Worm (Caenorhabditis elegans) whole organism, L4 larva: Measurements from ENCODE around the gene F53F1.3.

Experiments used
- F44E2.7 ChIP-seq: fragments of 200-800 bp; sonication (Bioruptor generic); IDR thresholded peaks from 2 replicates; pipeline ENCODE4 v2.1.2; 2022; ENCODE audit warnings: missing genetic modification characterization, missing compliant biosample characterization
- T20F7.1 ChIP-seq: fragments of 200-800 bp; sonication (Bioruptor generic); optimal IDR thresholded peaks from 2 replicates; lab custom pipeline; 2018; ENCODE audit warnings: mild to moderate bottlenecking, missing genetic modification characterization, missing compliant biosample characterization
- Y5F2A.4 ChIP-seq: fragments of 200-800 bp; sonication (Bioruptor generic); optimal IDR thresholded peaks from 2 replicates; lab custom pipeline; 2018; ENCODE audit warnings: mild to moderate bottlenecking, missing genetic modification characterization, missing compliant biosample characterization
- aha-1 ChIP-seq: fragments of 150-350 bp; peaks from one replicate; lab custom pipeline; 2014; ENCODE audit warnings: missing biosample characterization, missing genetic modification characterization
- ama-1 ChIP-seq: fragments of 150-350 bp; optimal IDR thresholded peaks from 2 replicates; lab custom pipeline; 2014; ENCODE audit warnings: inconsistent platforms, mixed read lengths
- ceh-82 ChIP-seq: sonication (generic microtip); optimal IDR thresholded peaks from 2 replicates; lab custom pipeline; 2017; ENCODE audit warnings: missing biosample characterization, missing genetic modification characterization
- daf-16 ChIP-seq, 3 experiments: sonication (generic microtip); optimal IDR thresholded peaks; 2 replicates each; lab custom pipeline; 2016 to 2017; ENCODE audit warnings: missing genetic modification characterization in 3 of 3, missing genetic modification reagents in 3 of 3, mild to moderate bottlenecking in 2 of 3, missing compliant biosample characterization in 2 of 3, missing biosample characterization in 1 of 3, moderate library complexity in 1 of 3
- daf-8 ChIP-seq: fragments of 200-800 bp; sonication (Bioruptor generic); IDR thresholded peaks from 2 replicates; pipeline ENCODE4 v1.3.6; 2022; ENCODE audit warnings: missing genetic modification characterization, missing compliant biosample characterization
- dmd-6 ChIP-seq: fragments of 200-800 bp; sonication (Bioruptor generic); IDR thresholded peaks from 2 replicates; pipeline ENCODE4 v1.3.6; 2022; ENCODE audit warnings: missing genetic modification reagents, missing genetic modification characterization, missing compliant biosample characterization
- dmd-8 ChIP-seq: fragments of 200-800 bp; sonication (Bioruptor generic); IDR thresholded peaks from 2 replicates; pipeline ENCODE4 v1.3.6; 2022; ENCODE audit warnings: missing genetic modification characterization, missing compliant biosample characterization
- dmd-9 ChIP-seq: fragments of 200-800 bp; sonication (Bioruptor generic); IDR thresholded peaks from 2 replicates; pipeline ENCODE4 v1.3.6; 2022; ENCODE audit warnings: missing genetic modification reagents, missing genetic modification characterization, missing compliant biosample characterization
- dve-1 ChIP-seq: sonication (generic microtip); optimal IDR thresholded peaks from 2 replicates; lab custom pipeline; 2017; ENCODE audit warnings: antibody characterized with exemption, mild to moderate bottlenecking, missing genetic modification characterization, missing compliant biosample characterization; ENCODE audit not compliant: insufficient read depth
- hif-1 ChIP-seq, 2 experiments: sonication (generic microtip); optimal IDR thresholded peaks; 2 replicates each; lab custom pipeline; 2016 to 2017; ENCODE audit warnings: missing compliant biosample characterization in 2 of 2, missing genetic modification characterization in 2 of 2, missing genetic modification reagents in 2 of 2, missing genotype in 2 of 2, mild to moderate bottlenecking in 1 of 2
- hlh-11 ChIP-seq: fragments of 200-800 bp; sonication (Bioruptor generic); optimal IDR thresholded peaks from 2 replicates; lab custom pipeline; 2018; ENCODE audit warnings: mild to moderate bottlenecking, missing genetic modification characterization, missing compliant biosample characterization
- hlh-30 ChIP-seq: sonication (generic microtip); optimal IDR thresholded peaks from 2 replicates; lab custom pipeline; 2017; ENCODE audit warnings: antibody characterized with exemption, mild to moderate bottlenecking, missing genetic modification characterization, missing compliant biosample characterization; ENCODE audit not compliant: insufficient read depth
- lim-7 ChIP-seq: fragments of 200-800 bp; sonication (Bioruptor generic); IDR thresholded peaks from 2 replicates; pipeline ENCODE4 v1.3.6; 2022; ENCODE audit warnings: missing genetic modification characterization, missing compliant biosample characterization
- lin-1 ChIP-seq: fragments of 200-800 bp; sonication (Bioruptor generic); IDR thresholded peaks from 2 replicates; pipeline ENCODE4 v1.3.6; 2022; ENCODE audit warnings: missing genetic modification reagents, missing genetic modification characterization, missing compliant biosample characterization
- lin-13 ChIP-seq: fragments of 150-350 bp; optimal IDR thresholded peaks from 2 replicates; lab custom pipeline; 2014; ENCODE audit warnings: missing biosample characterization, missing genetic modification reagents, missing genetic modification characterization
- lin-15B ChIP-seq: fragments of 150-350 bp; sonication (generic microtip); optimal IDR thresholded peaks from 3 replicates; lab custom pipeline; 2014; ENCODE audit warnings: missing biosample characterization, missing genetic modification characterization
- lin-29 ChIP-seq: fragments of 200-800 bp; sonication (Bioruptor generic); IDR thresholded peaks from 2 replicates; pipeline ENCODE4 v1.3.6; 2022; ENCODE audit warnings: missing genetic modification reagents, missing genetic modification characterization, missing compliant biosample characterization
- lin-39 ChIP-seq: fragments of 150-350 bp; optimal IDR thresholded peaks from 2 replicates; lab custom pipeline; 2014; ENCODE audit warnings: missing biosample characterization, missing genetic modification reagents, missing genetic modification characterization
- lsy-2 ChIP-seq, 2 experiments: fragments of 150-350 bp in 1 of 2; sonication (generic microtip) in 1 of 2; optimal IDR thresholded peaks; 2 replicates each; lab custom pipeline; 2014 to 2017; ENCODE audit warnings: missing biosample characterization in 2 of 2, missing genetic modification characterization in 2 of 2
- madf-9 ChIP-seq: fragments of 200-800 bp; sonication (Bioruptor generic); conservative IDR thresholded peaks from 2 replicates; pipeline ENCODE4 v1.3.6; 2022; ENCODE audit warnings: missing genetic modification reagents, missing genetic modification characterization, missing compliant biosample characterization
- mdl-1 ChIP-seq, 2 experiments: fragments of 150-350 bp in 1 of 2; sonication (generic microtip) in 1 of 2; optimal IDR thresholded peaks; 2 replicates each; lab custom pipeline; 2014 to 2017; ENCODE audit warnings: missing biosample characterization in 2 of 2, missing genetic modification characterization in 2 of 2
- mep-1 ChIP-seq: fragments of 150-350 bp; sonication (generic microtip); optimal IDR thresholded peaks from 3 replicates; lab custom pipeline; 2014; ENCODE audit warnings: missing biosample characterization, missing genetic modification characterization
- mes-2 ChIP-seq: sonication (generic microtip); optimal IDR thresholded peaks from 2 replicates; lab custom pipeline; 2016; ENCODE audit warnings: missing genotype, mild to moderate bottlenecking, missing genetic modification characterization, missing compliant biosample characterization; ENCODE audit not compliant: poor library complexity, severe bottlenecking
- mxl-2 ChIP-seq: fragments of 200-800 bp; sonication (Bioruptor generic); conservative IDR thresholded peaks from 2 replicates; pipeline ENCODE4 v1.3.6; 2022; ENCODE audit warnings: missing genetic modification reagents, missing genetic modification characterization, missing compliant biosample characterization
- nhr-10 ChIP-seq: fragments of 150-350 bp; optimal IDR thresholded peaks from 2 replicates; lab custom pipeline; 2014; ENCODE audit warnings: missing biosample characterization, missing genetic modification characterization
- nhr-102 ChIP-seq: sonication (generic microtip); optimal IDR thresholded peaks from 2 replicates; lab custom pipeline; 2016; ENCODE audit warnings: mild to moderate bottlenecking, missing genetic modification characterization, moderate library complexity, missing compliant biosample characterization
- nhr-11 ChIP-seq: fragments of 150-350 bp; optimal IDR thresholded peaks from 2 replicates; lab custom pipeline; 2014; ENCODE audit warnings: missing biosample characterization, missing genetic modification characterization
- nhr-28 ChIP-seq: fragments of 150-350 bp; optimal IDR thresholded peaks from 2 replicates; lab custom pipeline; 2014; ENCODE audit warnings: missing biosample characterization, missing genetic modification characterization
- nhr-41 ChIP-seq: fragments of 200-800 bp; sonication (Bioruptor generic); IDR thresholded peaks from 2 replicates; pipeline ENCODE4 v1.3.6; 2022; ENCODE audit warnings: missing genetic modification reagents, missing genetic modification characterization, missing compliant biosample characterization
- nhr-48 ChIP-seq: sonication (generic microtip); optimal IDR thresholded peaks from 2 replicates; lab custom pipeline; 2016; ENCODE audit warnings: mild to moderate bottlenecking, missing genetic modification characterization, missing compliant biosample characterization
- nhr-6 ChIP-seq: fragments of 150-350 bp; optimal IDR thresholded peaks from 2 replicates; lab custom pipeline; 2014; ENCODE audit warnings: missing biosample characterization, missing genetic modification characterization
- nhr-77 ChIP-seq: fragments of 150-350 bp; optimal IDR thresholded peaks from 2 replicates; lab custom pipeline; 2014; ENCODE audit warnings: missing biosample characterization, missing genetic modification characterization
- pha-4 ChIP-seq, 2 experiments: fragments of 150-350 bp in 1 of 2; fragments of 200-800 bp in 1 of 2; sonication (Bioruptor generic) in 1 of 2; IDR thresholded peaks in 1 of 2; optimal IDR thresholded peaks in 1 of 2; 2 replicates each; pipeline versions ENCODE4 v1.3.6 to Lab custom; 2014 to 2022; ENCODE audit warnings: missing genetic modification characterization in 2 of 2, missing genetic modification reagents in 2 of 2, missing biosample characterization in 1 of 2, missing compliant biosample characterization in 1 of 2
- php-3 ChIP-seq: fragments of 200-800 bp; sonication (Bioruptor generic); IDR thresholded peaks from 2 replicates; pipeline ENCODE4 v1.3.6; 2022; ENCODE audit warnings: missing genetic modification reagents, missing genetic modification characterization, missing compliant biosample characterization
- pqm-1 ChIP-seq: sonication (generic microtip); optimal IDR thresholded peaks from 2 replicates; lab custom pipeline; 2017; ENCODE audit warnings: missing biosample characterization, missing genetic modification characterization
- saeg-2 ChIP-seq: fragments of 200-800 bp; sonication (Bioruptor generic); IDR thresholded peaks from 2 replicates; pipeline ENCODE4 v1.3.6; 2022; ENCODE audit warnings: missing genetic modification reagents, missing genetic modification characterization, missing compliant biosample characterization
- sdz-12 ChIP-seq: fragments of 200-800 bp; sonication (Bioruptor generic); optimal IDR thresholded peaks from 2 replicates; lab custom pipeline; 2018; ENCODE audit warnings: mild to moderate bottlenecking, missing genetic modification characterization, missing compliant biosample characterization
- skn-1 ChIP-seq: fragments of 150-350 bp; optimal IDR thresholded peaks from 2 replicates; lab custom pipeline; 2014; ENCODE audit warnings: missing biosample characterization, missing genetic modification characterization
- tag-97 ChIP-seq: fragments of 200-800 bp; sonication (Bioruptor generic); IDR thresholded peaks from 2 replicates; pipeline ENCODE4 v1.3.6; 2022; ENCODE audit warnings: missing genetic modification characterization, missing compliant biosample characterization
- tra-1 ChIP-seq: fragments of 200-800 bp; sonication (Bioruptor generic); IDR thresholded peaks from 2 replicates; pipeline ENCODE4 v1.3.6; 2022; ENCODE audit warnings: missing genetic modification reagents, missing genetic modification characterization, missing compliant biosample characterization
- unc-130 ChIP-seq: sonication (generic microtip); optimal IDR thresholded peaks from 2 replicates; lab custom pipeline; 2016; ENCODE audit warnings: missing genetic modification reagents, missing genetic modification characterization, missing compliant biosample characterization
- vab-7 ChIP-seq: fragments of 200-800 bp; sonication (Bioruptor generic); IDR thresholded peaks from 2 replicates; pipeline ENCODE4 v1.3.6; 2022; ENCODE audit warnings: missing genetic modification reagents, missing genetic modification characterization, missing compliant biosample characterization

F53F1.3 gene

DNA sequence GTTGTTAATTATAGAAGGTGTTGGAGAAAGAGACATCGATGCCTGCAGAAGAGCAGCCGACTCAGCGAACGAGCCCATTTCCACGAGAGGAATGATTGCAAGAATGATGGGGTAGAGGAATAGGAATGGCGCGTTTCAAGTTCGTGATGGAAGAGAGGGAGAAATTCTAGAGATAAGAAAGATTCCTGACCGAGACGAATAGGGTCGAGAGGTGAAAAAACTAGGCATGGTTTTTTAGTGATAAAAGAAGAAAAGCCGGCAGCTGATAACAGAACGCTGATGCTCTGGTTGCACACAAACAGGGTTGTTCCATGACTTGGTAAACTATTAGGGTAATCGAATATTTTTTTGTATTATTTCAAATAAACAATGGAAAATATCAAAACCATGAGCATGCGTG, 35.2 kb upstream of the F53F1.3 start (continued):
- TF ChIP-seq mxl-2: no peak
- TF ChIP-seq dmd-8 (GFP tag; lab: Robert Waterston, UW): no peak
- TF ChIP-seq mes-2 (tag; lab: Kevin White, UChicago): no peak
- TF ChIP-seq T20F7.1 (GFP tag; lab: Kevin White, UChicago): no peak
- TF ChIP-seq madf-9 (GFP tag; lab: Robert Waterston, UW): no peak
- no peak for TF ChIP-seq lim-7 (GFP tag; lab: Robert Waterston, UW)
- no peak for TF ChIP-seq Y5F2A.4 (GFP tag; lab: Kevin White, UChicago)
- peak; percentile 24; the same call in 1 of the 2 replicates for TF ChIP-seq pha-4 (GFP tag; IDR thresholded peaks at IDR 0.05; lab: Robert Waterston, UW)
- no peak for TF ChIP-seq pha-4 (tag; optimal IDR thresholded peaks at IDR 0.05; lab: Kevin White, UChicago)
- TF ChIP-seq hlh-30 (tag; lab: Kevin White, UChicago): peak; percentile 29
- TF ChIP-seq daf-8 (GFP tag; lab: Robert Waterston, UW): no peak
- TF ChIP-seq lin-39 (tag; lab: Kevin White, UChicago): no peak
- TF ChIP-seq sdz-12 (GFP tag; lab: Kevin White, UChicago): no peak
- peak; percentile 75 for TF ChIP-seq nhr-77
- TF ChIP-seq F44E2.7: no peak
- peak; percentile 64 for TF ChIP-seq dve-1
- TF ChIP-seq unc-130 (GFP tag; lab: Kevin White, UChicago): no peak
- no peak for TF ChIP-seq mep-1 (tag; lab: Kevin White, UChicago)
- TF ChIP-seq pqm-1 (tag; lab: Kevin White, UChicago): peak; percentile 92
- peak; percentile 7 for TF ChIP-seq nhr-48 (tag; lab: Kevin White, UChicago)
- TF ChIP-seq aha-1 (tag; lab: Kevin White, UChicago): peak; percentile 44
- TF ChIP-seq lin-15B (tag; lab: Kevin White, UChicago): no peak
- peak; percentile 58 for TF ChIP-seq nhr-6 (tag; lab: Kevin White, UChicago)
- no peak for TF ChIP-seq saeg-2 (GFP tag; lab: Robert Waterston, UW)
- TF ChIP-seq nhr-11 (tag; lab: Kevin White, UChicago): no peak
- peak; percentile 69 for TF ChIP-seq hlh-11 (tag; lab: Kevin White, UChicago)

DNA sequence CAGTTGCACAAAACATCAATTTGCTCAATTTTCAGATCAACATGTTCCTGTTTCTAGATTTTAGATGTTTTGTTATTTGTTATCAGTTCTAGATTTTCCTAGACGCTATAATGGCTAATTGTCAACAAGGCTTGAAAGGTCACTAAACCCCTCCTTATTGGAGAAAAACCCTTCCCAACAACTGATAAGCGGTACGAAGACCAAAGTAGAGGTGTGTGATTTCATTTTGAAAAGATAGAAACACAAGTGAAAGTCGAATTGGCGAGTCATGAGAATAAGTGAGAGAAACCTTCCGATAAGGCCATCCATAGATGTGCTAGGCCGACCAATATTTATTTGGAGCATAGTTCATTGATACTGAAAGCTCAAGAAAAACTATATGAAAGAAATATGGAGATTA, 34.4 kb upstream of the F53F1.3 start:
- TF ChIP-seq nhr-77 (peak; percentile 70), lin-13 (no peak), mdl-1 (tag; optimal IDR thresholded peaks at IDR 0.05; lab: Kevin White, UChicago) (peak in 1 of 2 experiments; percentile 47), mep-1 (tag; lab: Kevin White, UChicago) (peak; percentile 65), nhr-6 (tag; lab: Kevin White, UChicago) (peak; percentile 97), nhr-10 (peak; percentile 70), ceh-82 (tag; lab: Kevin White, UChicago) (no peak), lin-29 (GFP tag; lab: Robert Waterston, UW) (no peak), skn-1 (tag; lab: Kevin White, UChicago) (no peak), nhr-41 (GFP tag; lab: Robert Waterston, UW) (peak; percentile 70; the same call in 1 of the 2 replicates), vab-7 (GFP tag; lab: Robert Waterston, UW) (no peak), hlh-11 (tag; lab: Kevin White, UChicago) (peak; percentile 88), nhr-102 (tag; lab: Kevin White, UChicago) (peak; percentile 50), lsy-2 (tag; optimal IDR thresholded peaks at IDR 0.05; lab: Kevin White, UChicago) (peak in 1 of 2 experiments; percentile 26), pha-4 (GFP tag; IDR thresholded peaks at IDR 0.05; lab: Robert Waterston, UW) (no peak), pha-4 (tag; optimal IDR thresholded peaks at IDR 0.05; lab: Kevin White, UChicago) (no peak), nhr-28 (tag; lab: Kevin White, UChicago) (peak; percentile 91), tra-1 (GFP tag; lab: Robert Waterston, UW) (peak; percentile 58; the same call in 1 of the 2 replicates), php-3 (GFP tag; lab: Robert Waterston, UW) (peak; percentile 69), lin-1 (GFP tag; lab: Robert Waterston, UW) (peak; percentile 76; the same call in 1 of the 2 replicates), daf-16 (GFP tag; optimal IDR thresholded peaks at IDR 0.05; lab: Kevin White, UChicago) (peak in 1 of 2 experiments; percentile 34), daf-16 (tag; optimal IDR thresholded peaks at IDR 0.05; lab: Kevin White, UChicago) (peak; percentile 99), nhr-48 (tag; lab: Kevin White, UChicago) (peak; percentile 57), saeg-2 (GFP tag; lab: Robert Waterston, UW) (no peak), dmd-9 (no peak), dve-1 (peak; percentile 95), hlh-30 (tag; lab: Kevin White, UChicago) (peak; percentile 74), ama-1 (peak; percentile 5), dmd-6 (GFP tag; lab: Robert Waterston, UW) (peak; percentile 81), pqm-1 (tag; lab: Kevin White, UChicago) (peak; percentile 89), hif-1 (tag; optimal IDR thresholded peaks at IDR 0.05; lab: Kevin White, UChicago) (no peak), tag-97 (GFP tag; lab: Robert Waterston, UW) (no peak), T20F7.1 (GFP tag; lab: Kevin White, UChicago) (peak; percentile 3)
